Worm (Caenorhabditis elegans) whole organism, L3 larva: Measurements from ENCODE around the gene twk-49.

Experiments
- R02D3.7 ChIP-seq: fragments of 150-350 bp; optimal IDR thresholded peaks from 2 replicates; lab custom pipeline; 2014; ENCODE audit warnings: missing biosample characterization, missing genetic modification characterization
- ZK546.5 ChIP-seq: sonication (generic microtip); optimal IDR thresholded peaks from 2 replicates; lab custom pipeline; 2017; ENCODE audit warnings: missing biosample characterization, missing genetic modification characterization
- ama-1 ChIP-seq: fragments of 150-350 bp; optimal IDR thresholded peaks from 2 replicates; lab custom pipeline; 2018
- ceh-16 ChIP-seq: sonication (generic microtip); optimal IDR thresholded peaks from 2 replicates; lab custom pipeline; 2017; ENCODE audit warnings: missing biosample characterization, missing genetic modification characterization
- ceh-28 ChIP-seq: fragments of 150-350 bp; optimal IDR thresholded peaks from 2 replicates; lab custom pipeline; 2014; ENCODE audit warnings: missing biosample characterization, missing genetic modification reagents, missing genetic modification characterization
- ceh-9 ChIP-seq: sonication (generic microtip); optimal IDR thresholded peaks from 2 replicates; lab custom pipeline; 2018; ENCODE audit warnings: missing biosample characterization, missing genetic modification characterization
- egl-5 ChIP-seq: fragments of 150-350 bp; optimal IDR thresholded peaks from 2 replicates; lab custom pipeline; 2017; ENCODE audit warnings: missing biosample characterization, missing genetic modification reagents, missing genetic modification characterization, inconsistent platforms
- elt-1 ChIP-seq: fragments of 150-350 bp; optimal IDR thresholded peaks from 2 replicates; lab custom pipeline; 2014; ENCODE audit warnings: missing biosample characterization, missing genetic modification characterization
- elt-2 ChIP-seq: sonication (generic microtip); optimal IDR thresholded peaks from 2 replicates; lab custom pipeline; 2016; ENCODE audit warnings: missing genetic modification reagents, mild to moderate bottlenecking, missing genetic modification characterization, missing compliant biosample characterization
- elt-3 ChIP-seq, 3 experiments: fragments of 150-350 bp in 1 of 3; sonication (generic microtip) in 2 of 3; optimal IDR thresholded peaks; 2 replicates in 2 of 3; 4 replicates in 1 of 3; lab custom pipeline; 2014 to 2017; ENCODE audit warnings: missing biosample characterization in 3 of 3, missing genetic modification characterization in 3 of 3
- fkh-10 ChIP-seq: sonication (generic microtip); optimal IDR thresholded peaks from 2 replicates; lab custom pipeline; 2017; ENCODE audit warnings: missing biosample characterization, missing genetic modification reagents, missing genetic modification characterization
- fkh-2 ChIP-seq: fragments of 150-350 bp; optimal IDR thresholded peaks from 2 replicates; lab custom pipeline; 2014; ENCODE audit warnings: missing biosample characterization, missing genetic modification reagents, missing genetic modification characterization
- fos-1 ChIP-seq: fragments of 150-350 bp; optimal IDR thresholded peaks from 2 replicates; lab custom pipeline; 2014; ENCODE audit warnings: missing biosample characterization, missing genetic modification characterization
- jun-1 ChIP-seq: fragments of 150-350 bp; optimal IDR thresholded peaks from 2 replicates; lab custom pipeline; 2014; ENCODE audit warnings: missing biosample characterization, missing genetic modification reagents, missing genetic modification characterization
- lin-15B ChIP-seq: fragments of 150-350 bp; optimal IDR thresholded peaks from 2 replicates; lab custom pipeline; 2014; ENCODE audit warnings: missing biosample characterization, missing genetic modification characterization
- lin-39 ChIP-seq: fragments of 150-350 bp; optimal IDR thresholded peaks from 2 replicates; lab custom pipeline; 2018; ENCODE audit warnings: missing biosample characterization, missing genetic modification reagents, missing genetic modification characterization
- lsy-12 ChIP-seq: sonication (generic microtip); optimal IDR thresholded peaks from 2 replicates; lab custom pipeline; 2016; ENCODE audit warnings: mild to moderate bottlenecking, missing genetic modification characterization, missing compliant biosample characterization
- mml-1 ChIP-seq: fragments of 150-350 bp; sonication (generic microtip); optimal IDR thresholded peaks from 3 replicates; lab custom pipeline; 2014; ENCODE audit warnings: missing biosample characterization, missing genetic modification characterization
- nfya-1 ChIP-seq: sonication (generic microtip); optimal IDR thresholded peaks from 2 replicates; lab custom pipeline; 2017; ENCODE audit warnings: missing genetic modification characterization, mild to moderate bottlenecking, missing compliant biosample characterization, antibody characterized with exemption, moderate library complexity; ENCODE audit not compliant: insufficient read depth
- nhr-11 ChIP-seq: fragments of 150-350 bp; optimal IDR thresholded peaks from 2 replicates; lab custom pipeline; 2014; ENCODE audit warnings: missing biosample characterization, missing genetic modification characterization
- nhr-12 ChIP-seq: fragments of 150-350 bp; optimal IDR thresholded peaks from 2 replicates; lab custom pipeline; 2014; ENCODE audit warnings: missing biosample characterization, missing genetic modification characterization
- nhr-23 ChIP-seq: fragments of 150-350 bp; optimal IDR thresholded peaks from 2 replicates; lab custom pipeline; 2014; ENCODE audit warnings: missing biosample characterization, missing genetic modification reagents, missing genetic modification characterization
- nhr-237 ChIP-seq: fragments of 150-350 bp; optimal IDR thresholded peaks from 2 replicates; lab custom pipeline; 2014; ENCODE audit warnings: missing biosample characterization, missing genetic modification characterization
- nhr-25 ChIP-seq: sonication (generic microtip); optimal IDR thresholded peaks from 2 replicates; lab custom pipeline; 2017; ENCODE audit warnings: missing biosample characterization, missing genetic modification characterization
- nhr-28 ChIP-seq: fragments of 150-350 bp; optimal IDR thresholded peaks from 2 replicates; lab custom pipeline; 2014; ENCODE audit warnings: missing biosample characterization, missing genetic modification characterization
- nhr-43 ChIP-seq: sonication (generic microtip); optimal IDR thresholded peaks from 2 replicates; lab custom pipeline; 2016; ENCODE audit warnings: mild to moderate bottlenecking, missing genetic modification characterization, missing compliant biosample characterization; ENCODE audit not compliant: poor library complexity, severe bottlenecking
- nhr-76 ChIP-seq: fragments of 150-350 bp; sonication (generic microtip); optimal IDR thresholded peaks from 5 replicates; lab custom pipeline; 2014; ENCODE audit warnings: missing biosample characterization, missing genetic modification characterization
- nhr-77 ChIP-seq: fragments of 150-350 bp; optimal IDR thresholded peaks from 2 replicates; lab custom pipeline; 2014; ENCODE audit warnings: missing biosample characterization, missing genetic modification characterization
- pha-4 ChIP-seq: fragments of 150-350 bp; optimal IDR thresholded peaks from 2 replicates; lab custom pipeline; 2014; ENCODE audit warnings: missing biosample characterization, missing genetic modification reagents, missing genetic modification characterization
- pqm-1 ChIP-seq: fragments of 150-350 bp; optimal IDR thresholded peaks from 2 replicates; lab custom pipeline; 2017; ENCODE audit warnings: missing biosample characterization, missing genetic modification characterization, inconsistent platforms
- sea-2 ChIP-seq: fragments of 150-350 bp; sonication (generic microtip); optimal IDR thresholded peaks from 4 replicates; lab custom pipeline; 2014; ENCODE audit warnings: missing biosample characterization, missing genetic modification reagents, missing genetic modification characterization
- snpc-4 ChIP-seq: fragments of 150-350 bp; optimal IDR thresholded peaks from 2 replicates; lab custom pipeline; 2014; ENCODE audit warnings: missing biosample characterization, missing genetic modification characterization
- tbx-2 ChIP-seq: sonication (generic microtip); optimal IDR thresholded peaks from 2 replicates; lab custom pipeline; 2016; ENCODE audit warnings: mild to moderate bottlenecking, missing genetic modification characterization, missing compliant biosample characterization
- unc-39 ChIP-seq: sonication (generic microtip); optimal IDR thresholded peaks from 4 replicates; lab custom pipeline; 2017; ENCODE audit warnings: missing biosample characterization, missing genetic modification characterization

Gene twk-49

ce11 chrII:6491817-6492452 is 7.0 kb downstream of the twk-49 start, which contains the start of the genes T28D9.11 and T28D9.1 (continued):
- TF ChIP-seq nhr-28 = no peak

DNA sequence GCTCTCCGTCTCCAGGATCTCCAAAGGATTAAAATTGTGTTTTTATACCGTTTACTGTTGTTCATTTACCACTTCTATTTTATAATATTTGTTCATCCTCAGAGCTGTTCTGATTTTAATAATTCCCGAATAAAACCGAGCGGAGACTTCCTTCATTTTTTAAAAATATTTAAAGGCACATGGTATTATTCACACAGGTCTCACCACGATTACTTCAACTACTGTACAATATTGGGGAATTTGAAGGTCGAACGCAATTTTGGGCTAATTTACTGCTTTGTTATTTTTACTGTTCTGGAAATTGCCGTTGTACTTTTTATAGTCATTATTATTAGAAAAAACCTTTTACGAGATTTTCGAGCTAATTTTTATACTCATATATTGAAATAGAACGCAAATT is 7.8 kb downstream of the twk-49 start:
- TF ChIP-seq tbx-2 (tag; lab: Kevin White, UChicago) = no peak
- TF ChIP-seq nhr-12 (tag; lab: Kevin White, UChicago) = no peak
- TF ChIP-seq fos-1 = no peak
- TF ChIP-seq ceh-9 (tag; lab: Kevin White, UChicago) = no peak
- TF ChIP-seq ceh-16 (tag; lab: Kevin White, UChicago) = no peak
- no peak for TF ChIP-seq ZK546.5 (tag; lab: Kevin White, UChicago)
- TF ChIP-seq egl-5 (tag; lab: Kevin White, UChicago) = no peak

DNA sequence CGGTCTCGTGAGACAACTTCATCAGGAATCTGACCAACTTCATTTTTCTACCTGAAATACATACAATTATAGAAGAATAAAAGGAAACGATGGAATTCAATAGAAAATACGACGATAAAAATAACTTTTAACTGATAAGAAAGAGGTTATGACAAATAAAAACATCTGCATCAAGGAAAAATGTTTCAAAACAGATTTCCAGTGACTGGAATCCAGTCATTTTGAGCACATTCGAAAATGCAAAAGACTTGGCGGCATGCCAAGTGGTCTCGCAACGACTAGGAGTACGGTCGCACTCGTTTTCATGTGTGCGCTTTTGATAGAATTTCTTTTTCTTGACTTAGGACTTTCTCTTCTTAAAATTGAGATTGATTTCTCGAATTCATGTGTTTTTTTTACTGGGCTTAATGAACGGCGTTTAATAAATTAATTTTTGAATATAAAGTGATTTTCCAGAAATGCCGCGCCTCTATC is 9.2 kb downstream of the twk-49 start, which contains the start of the genes snr-3 and rsp-5:
TSS of gene snr-3 (minus strand) at position 51 of the 474 bp plus-strand sequence.
TSS of gene rsp-5 (plus strand) at position 455 of the 474 bp plus-strand sequence.
- TF ChIP-seq nfya-1 (tag; lab: Kevin White, UChicago) = peak; percentile 95
- peak; percentile 63 for TF ChIP-seq snpc-4 (tag; lab: Kevin White, UChicago)
- TF ChIP-seq nhr-25 (tag; lab: Kevin White, UChicago) = peak; percentile 85
- no peak for TF ChIP-seq fos-1
- TF ChIP-seq egl-5 (tag; lab: Kevin White, UChicago) = peak; percentile 92
- TF ChIP-seq mml-1 (tag; lab: Kevin White, UChicago) = no peak
- TF ChIP-seq lin-39 (tag; lab: Kevin White, UChicago) = peak; percentile 61
- peak; percentile 47 for TF ChIP-seq elt-2 (tag; lab: Kevin White, UChicago)
- TF ChIP-seq lsy-12 (tag; lab: Kevin White, UChicago) = peak; percentile 9
- TF ChIP-seq tbx-2 (tag; lab: Kevin White, UChicago) = no peak
- TF ChIP-seq pqm-1 (tag; lab: Kevin White, UChicago) = peak; percentile 34
- TF ChIP-seq jun-1 (tag; lab: Kevin White, UChicago) = no peak
- no peak for TF ChIP-seq elt-1 (tag; lab: Kevin White, UChicago)
- peak; percentile 22 for TF ChIP-seq ceh-28
- TF ChIP-seq nhr-76 = no peak
- no peak for TF ChIP-seq sea-2 (GFP tag; lab: Kevin White, UChicago)
- TF ChIP-seq nhr-28 = no peak
- no peak for TF ChIP-seq fkh-10 (GFP tag; lab: Kevin White, UChicago)
- peak; percentile 39 for TF ChIP-seq nhr-43 (tag; lab: Kevin White, UChicago)
- peak; percentile 51 for TF ChIP-seq R02D3.7
- no peak for TF ChIP-seq fkh-2 (tag; lab: Kevin White, UChicago)
- no peak for TF ChIP-seq ZK546.5 (tag; lab: Kevin White, UChicago)
- TF ChIP-seq nhr-11 (tag; lab: Kevin White, UChicago) = no peak
- TF ChIP-seq nhr-23 (tag; lab: Kevin White, UChicago) = peak; percentile 80
- peak; percentile 78 for TF ChIP-seq lin-15B (tag; lab: Kevin White, UChicago)
- TF ChIP-seq elt-3 (tag; optimal IDR thresholded peaks at IDR 0.05; lab: Kevin White, UChicago) = no peak
- TF ChIP-seq pha-4 (tag; lab: Kevin White, UChicago) = peak; percentile 81
- TF ChIP-seq, all 47 proteins: peak for 14

DNA sequence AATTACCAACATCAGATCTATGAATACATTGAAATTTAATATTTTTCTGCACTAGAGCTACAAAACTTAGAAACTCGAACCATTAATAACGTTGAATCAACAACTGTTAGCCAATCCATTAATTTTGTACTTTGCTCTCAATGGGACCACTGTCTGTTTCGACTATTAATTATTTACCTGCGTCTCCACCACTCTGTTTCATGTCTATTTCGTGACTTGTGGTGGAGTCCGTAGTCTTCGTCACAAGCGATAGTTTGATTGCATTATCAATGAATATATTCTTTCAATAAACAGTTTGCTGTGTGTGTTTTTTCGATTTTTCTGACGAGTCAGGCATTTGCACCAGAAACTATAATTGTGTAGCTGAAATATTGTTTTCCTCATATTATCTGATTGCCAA is 12.6 kb downstream of the twk-49 start:
- no peak for TF ChIP-seq ama-1 (lab: Kevin White, UChicago)
- no peak for TF ChIP-seq sea-2 (GFP tag; lab: Kevin White, UChicago)
- TF ChIP-seq unc-39 (tag; lab: Kevin White, UChicago) = no peak
- TF ChIP-seq nhr-237 = no peak
- TF ChIP-seq elt-2 (tag; lab: Kevin White, UChicago) = peak; percentile 57
- peak; percentile 17 for TF ChIP-seq nfya-1 (tag; lab: Kevin White, UChicago)
- TF ChIP-seq nhr-77 (tag; lab: Kevin White, UChicago) = no peak
- no peak for TF ChIP-seq nhr-43 (tag; lab: Kevin White, UChicago)
- TF ChIP-seq pqm-1 (tag; lab: Kevin White, UChicago) = peak; percentile 64
